Worm (Caenorhabditis elegans): ENCODE results near the gene rpn-3.

DNA sequence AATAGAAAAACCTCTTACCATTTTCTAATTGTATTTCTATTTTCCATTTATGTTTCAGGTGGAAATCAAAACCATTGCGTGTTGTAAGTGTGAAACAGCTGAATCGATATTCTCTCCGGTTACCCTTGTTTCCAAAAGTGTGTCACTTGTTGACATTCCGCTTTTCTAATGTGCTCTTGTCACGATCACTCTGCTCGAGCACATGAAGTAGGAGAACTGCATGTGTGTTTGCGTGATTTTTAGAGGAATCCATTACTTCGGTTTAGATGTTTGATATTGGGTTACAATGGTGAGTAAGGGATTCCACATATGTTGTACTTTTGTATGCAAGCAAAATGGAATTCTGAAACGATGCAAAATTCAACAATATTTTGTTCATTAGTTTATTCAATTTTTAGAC lies 3.3 kb downstream of the rpn-3 start:
- TF ChIP-seq nhr-12 (tag; optimal IDR thresholded peaks at IDR 0.05) (no peak), unc-39 (tag; optimal IDR thresholded peaks at IDR 0.05) (no peak), nhr-237 (tag; optimal IDR thresholded peaks at IDR 0.05) (no peak), nhr-6 (tag; optimal IDR thresholded peaks at IDR 0.05) (no peak), egl-27 (tag; optimal IDR thresholded peaks at IDR 0.05) (no peak), elt-3 (tag; optimal IDR thresholded peaks at IDR 0.05) (no peak), fos-1 (tag; optimal IDR thresholded peaks at IDR 0.05) (no peak), unc-62 (GFP tag; optimal IDR thresholded peaks at IDR 0.05) (no peak), nhr-25 (tag; optimal IDR thresholded peaks at IDR 0.05) (no peak), nhr-77 (tag; optimal IDR thresholded peaks at IDR 0.05) (no peak)
